Worm (Caenorhabditis elegans) whole organism, L4 larva: ENCODE results near the gene dec-7.

Experiments
- D1046.2 ChIP-seq: fragments of 200-800 bp; sonication (Bioruptor generic); IDR thresholded peaks from 2 replicates; pipeline ENCODE4 v1.3.6; 2022; ENCODE audit warnings: missing genetic modification characterization, missing compliant biosample characterization
- Y105C5A.15 ChIP-seq: fragments of 200-800 bp; sonication (Bioruptor generic); IDR thresholded peaks from 2 replicates; pipeline ENCODE4 v1.3.6; 2022; ENCODE audit warnings: missing genetic modification characterization, missing compliant biosample characterization
- Y48G9A.11 ChIP-seq: fragments of 200-800 bp; sonication (Bioruptor generic); IDR thresholded peaks from 2 replicates; pipeline ENCODE4 v1.3.6; 2022; ENCODE audit warnings: missing genetic modification reagents, missing genetic modification characterization, missing compliant biosample characterization
- Y5F2A.4 ChIP-seq: fragments of 200-800 bp; sonication (Bioruptor generic); optimal IDR thresholded peaks from 2 replicates; lab custom pipeline; 2018; ENCODE audit warnings: mild to moderate bottlenecking, missing genetic modification characterization, missing compliant biosample characterization
- aha-1 ChIP-seq: fragments of 150-350 bp; peaks from one replicate; lab custom pipeline; 2014; ENCODE audit warnings: missing biosample characterization, missing genetic modification characterization
- attf-4 ChIP-seq: sonication (generic microtip); optimal IDR thresholded peaks from 3 replicates; lab custom pipeline; 2017; ENCODE audit warnings: missing biosample characterization, missing genetic modification characterization
- ceh-62 ChIP-seq: sonication (generic microtip); optimal IDR thresholded peaks from 2 replicates; lab custom pipeline; 2017; ENCODE audit warnings: missing biosample characterization, missing genetic modification characterization
- daf-12 ChIP-seq: fragments of 150-350 bp; optimal IDR thresholded peaks from 2 replicates; lab custom pipeline; 2014; ENCODE audit warnings: missing biosample characterization, missing genetic modification reagents, missing genetic modification characterization
- daf-8 ChIP-seq: fragments of 200-800 bp; sonication (Bioruptor generic); IDR thresholded peaks from 2 replicates; pipeline ENCODE4 v1.3.6; 2022; ENCODE audit warnings: missing genetic modification characterization, missing compliant biosample characterization
- hlh-30 ChIP-seq: sonication (generic microtip); optimal IDR thresholded peaks from 2 replicates; lab custom pipeline; 2017; ENCODE audit warnings: antibody characterized with exemption, mild to moderate bottlenecking, missing genetic modification characterization, missing compliant biosample characterization; ENCODE audit not compliant: insufficient read depth
- madf-9 ChIP-seq: fragments of 200-800 bp; sonication (Bioruptor generic); conservative IDR thresholded peaks from 2 replicates; pipeline ENCODE4 v1.3.6; 2022; ENCODE audit warnings: missing genetic modification reagents, missing genetic modification characterization, missing compliant biosample characterization
- mdt-29 ChIP-seq: fragments of 200-800 bp; sonication (Bioruptor generic); IDR thresholded peaks from 2 replicates; pipeline ENCODE4 v1.3.6; 2022; ENCODE audit warnings: missing genetic modification reagents, missing genetic modification characterization, missing compliant biosample characterization
- nhr-28 ChIP-seq: fragments of 150-350 bp; optimal IDR thresholded peaks from 2 replicates; lab custom pipeline; 2014; ENCODE audit warnings: missing biosample characterization, missing genetic modification characterization
- zip-11 ChIP-seq: fragments of 200-800 bp; sonication (Bioruptor generic); IDR thresholded peaks from 2 replicates; pipeline ENCODE4 v1.3.6; 2022; ENCODE audit warnings: missing genetic modification characterization, missing compliant biosample characterization

The dec-7 gene

DNA sequence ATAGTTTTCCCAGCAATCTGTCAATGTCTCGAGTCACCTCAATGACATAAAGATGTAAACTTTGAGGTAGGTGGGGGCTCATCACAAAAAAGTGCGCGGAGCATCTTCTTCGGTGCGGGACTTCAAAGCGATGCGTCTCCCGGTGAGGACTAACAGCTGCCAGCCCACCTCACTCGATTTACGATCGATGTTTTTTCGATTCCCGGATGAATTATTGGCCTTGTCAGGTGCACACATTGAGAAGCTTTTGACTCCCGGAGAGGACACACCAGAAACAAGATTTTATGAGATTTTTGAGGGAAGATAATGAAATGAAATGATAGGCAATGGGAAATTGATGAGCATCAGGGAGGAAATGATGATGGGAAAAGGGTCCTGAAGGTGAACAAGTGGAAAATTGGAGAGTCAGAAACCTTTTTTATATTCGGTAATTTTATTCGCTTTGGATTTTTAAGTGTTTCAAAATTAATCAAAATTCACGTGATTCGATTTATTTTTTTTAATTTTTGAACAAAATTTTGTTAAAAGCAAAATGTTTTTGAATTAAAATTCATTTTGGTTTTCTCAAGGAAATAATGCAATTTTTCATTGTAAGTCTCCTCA, 54.7 kb downstream of the dec-7 start, which contains the start of gene C05B5.12:
Gene C05B5.12, plus strand, starts transcription at position 553 of the 603 bp plus-strand sequence.
- TF ChIP-seq daf-12 = no peak
- TF ChIP-seq aha-1 (tag; lab: Kevin White, UChicago) = peak; percentile 61
- TF ChIP-seq, all 104 proteins: peak for 1

DNA sequence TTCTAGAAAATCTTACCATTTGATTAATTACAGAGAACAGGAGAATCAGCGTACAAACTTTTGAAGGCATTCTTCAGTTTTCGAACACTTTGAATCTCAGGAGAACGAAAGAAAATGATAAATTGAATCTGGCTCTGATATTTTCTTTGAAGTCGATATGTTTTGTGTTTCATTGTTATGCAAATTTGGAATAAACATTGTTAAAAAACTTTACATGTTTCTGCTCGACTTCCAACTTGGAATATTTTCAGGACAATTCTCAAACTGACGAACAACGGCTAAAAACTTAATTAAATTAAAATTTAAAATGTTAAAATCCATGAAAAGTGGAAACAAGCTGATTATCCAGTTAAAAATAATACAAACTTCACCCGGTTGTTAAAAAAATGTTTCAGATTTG, 56.2 kb downstream of the dec-7 start, which contains the start of gene C05B5.1:
Gene C05B5.1, minus strand, starts transcription at position 101 of the 400 bp plus-strand sequence.
- TF ChIP-seq zip-11 (no peak), nhr-28 (tag; lab: Kevin White, UChicago) (no peak), daf-8 (GFP tag; lab: Robert Waterston, UW) (no peak), mdt-29 (no peak), attf-4 (tag; lab: Kevin White, UChicago) (no peak), hlh-30 (tag; lab: Kevin White, UChicago) (no peak), madf-9 (GFP tag; lab: Robert Waterston, UW) (no peak), ceh-62 (tag; lab: Kevin White, UChicago) (no peak), D1046.2 (GFP tag; lab: Robert Waterston, UW) (no peak), Y105C5A.15 (no peak), Y5F2A.4 (GFP tag; lab: Kevin White, UChicago) (no peak), Y48G9A.11 (GFP tag; lab: Robert Waterston, UW) (no peak)
- TF ChIP-seq, all 104 proteins: peak for 0
